Fruit fly (Drosophila melanogaster) S2 (cell line): ENCODE results near the gene ush.

ENCODE experiments used
- CG8478 ChIP-seq: fragments of >200 bp; optimal IDR thresholded peaks from 2 replicates; lab custom pipeline; 2018
- CTCF ChIP-seq, 2 experiments: fragments of >200 bp; optimal IDR thresholded peaks; 2 replicates each; lab custom pipeline; 2018

- TF ChIP-seq CG8478 (lab: Kevin White, UChicago), result no peak
- no peak for TF ChIP-seq CTCF (optimal IDR thresholded peaks at IDR 0.05; lab: Kevin White, UChicago)
These were observed 101.2 kb downstream of the ush start, which contains the start of gene Pph13 for dm6 chr2L:577186-577585.
